Worm (Caenorhabditis elegans) whole organism, mixed stage, embryonic: Measurements from ENCODE around the gene T08G5.15.

Experiments used
- M03D4.4 ChIP-seq: sonication (generic microtip); optimal IDR thresholded peaks from 2 replicates; lab custom pipeline; 2017; ENCODE audit warnings: mild to moderate bottlenecking, missing genetic modification characterization, missing compliant biosample characterization
- blmp-1 ChIP-seq: fragments of 150-350 bp; optimal IDR thresholded peaks from 2 replicates; lab custom pipeline; 2014; ENCODE audit warnings: missing biosample characterization, missing genetic modification characterization
- ceh-39 ChIP-seq: fragments of 150-350 bp; optimal IDR thresholded peaks from 2 replicates; lab custom pipeline; 2014; ENCODE audit warnings: missing biosample characterization, missing genetic modification characterization
- ceh-43 ChIP-seq: fragments of 200-800 bp; sonication (Bioruptor generic); optimal IDR thresholded peaks from 2 replicates; lab custom pipeline; 2018; ENCODE audit warnings: mild to moderate bottlenecking, missing genetic modification characterization, moderate library complexity, missing compliant biosample characterization
- ceh-83 ChIP-seq: fragments of 200-800 bp; sonication (Bioruptor generic); optimal IDR thresholded peaks from 2 replicates; lab custom pipeline; 2018; ENCODE audit warnings: mild to moderate bottlenecking, missing genetic modification characterization, missing compliant biosample characterization
- ces-1 ChIP-seq: fragments of 150-350 bp; optimal IDR thresholded peaks from 2 replicates; lab custom pipeline; 2014; ENCODE audit warnings: missing biosample characterization, missing genetic modification reagents, missing genetic modification characterization
- cnd-1 ChIP-seq: fragments of 200-800 bp; sonication (Bioruptor generic); optimal IDR thresholded peaks from 2 replicates; lab custom pipeline; 2018; ENCODE audit warnings: mild to moderate bottlenecking, missing genetic modification characterization, missing compliant biosample characterization
- drap-1 ChIP-seq: fragments of 200-800 bp; sonication (Bioruptor generic); optimal IDR thresholded peaks from 3 replicates; lab custom pipeline; 2018; ENCODE audit warnings: mild to moderate bottlenecking, missing genetic modification characterization, missing compliant biosample characterization
- elt-1 ChIP-seq: sonication (generic microtip); optimal IDR thresholded peaks from 2 replicates; lab custom pipeline; 2017; ENCODE audit warnings: missing genetic modification characterization, mild to moderate bottlenecking, missing compliant biosample characterization, antibody characterized with exemption, moderate library complexity, borderline replicate concordance; ENCODE audit not compliant: insufficient read depth
- elt-3 ChIP-seq: fragments of 150-350 bp; optimal IDR thresholded peaks from 2 replicates; lab custom pipeline; 2014; ENCODE audit warnings: missing biosample characterization, missing genetic modification characterization
- ham-2 ChIP-seq: fragments of 200-800 bp; sonication (Bioruptor generic); optimal IDR thresholded peaks from 2 replicates; lab custom pipeline; 2018; ENCODE audit warnings: mild to moderate bottlenecking, missing genetic modification characterization, missing compliant biosample characterization
- hlh-1 ChIP-seq: fragments of 150-350 bp; optimal IDR thresholded peaks from 2 replicates; lab custom pipeline; 2014; ENCODE audit warnings: missing biosample characterization, missing genetic modification reagents, missing genetic modification characterization
- lin-13 ChIP-seq: fragments of 150-350 bp; optimal IDR thresholded peaks from 2 replicates; lab custom pipeline; 2014; ENCODE audit warnings: missing biosample characterization, missing genetic modification characterization
- lsy-2 ChIP-seq: fragments of 150-350 bp; optimal IDR thresholded peaks from 2 replicates; lab custom pipeline; 2014; ENCODE audit warnings: missing biosample characterization, missing genetic modification characterization
- mab-5 ChIP-seq: fragments of 150-350 bp; optimal IDR thresholded peaks from 2 replicates; lab custom pipeline; 2014; ENCODE audit warnings: missing biosample characterization, missing genetic modification characterization
- mep-1 ChIP-seq: fragments of 150-350 bp; optimal IDR thresholded peaks from 2 replicates; lab custom pipeline; 2017; ENCODE audit warnings: missing biosample characterization, missing genetic modification reagents, missing genetic modification characterization, inconsistent platforms
- mls-2 ChIP-seq: sonication (generic microtip); optimal IDR thresholded peaks from 2 replicates; lab custom pipeline; 2016; ENCODE audit warnings: mild to moderate bottlenecking, missing genetic modification characterization, moderate library complexity, missing compliant biosample characterization
- nhr-12 ChIP-seq: fragments of 150-350 bp; optimal IDR thresholded peaks from 2 replicates; lab custom pipeline; 2014; ENCODE audit warnings: missing biosample characterization, missing genetic modification characterization
- nhr-2 ChIP-seq: fragments of 150-350 bp; optimal IDR thresholded peaks from 2 replicates; lab custom pipeline; 2014; ENCODE audit warnings: missing biosample characterization, missing genetic modification characterization
- nhr-237 ChIP-seq: fragments of 150-350 bp; optimal IDR thresholded peaks from 2 replicates; lab custom pipeline; 2014; ENCODE audit warnings: missing biosample characterization, missing genetic modification characterization
- nhr-28 ChIP-seq: fragments of 150-350 bp; optimal IDR thresholded peaks from 2 replicates; lab custom pipeline; 2014; ENCODE audit warnings: missing biosample characterization, missing genetic modification characterization
- pha-4 ChIP-seq: fragments of 150-350 bp; optimal IDR thresholded peaks from 2 replicates; lab custom pipeline; 2018; ENCODE audit warnings: missing biosample characterization, missing genetic modification reagents, missing genetic modification characterization
- sem-2 ChIP-seq: fragments of 200-800 bp; sonication (Bioruptor generic); optimal IDR thresholded peaks from 2 replicates; lab custom pipeline; 2018; ENCODE audit warnings: mild to moderate bottlenecking, missing genetic modification characterization, missing compliant biosample characterization
- snpc-4 ChIP-seq: fragments of 150-350 bp; optimal IDR thresholded peaks from 2 replicates; lab custom pipeline; 2014; ENCODE audit warnings: missing biosample characterization, missing genetic modification characterization
- sptf-1 ChIP-seq: sonication (generic microtip); optimal IDR thresholded peaks from 2 replicates; lab custom pipeline; 2017; ENCODE audit warnings: mild to moderate bottlenecking, missing genetic modification characterization, moderate library complexity, missing compliant biosample characterization
- unc-120 ChIP-seq: sonication (generic microtip); optimal IDR thresholded peaks from 2 replicates; lab custom pipeline; 2017; ENCODE audit warnings: missing genetic modification characterization, missing compliant biosample characterization; ENCODE audit not compliant: poor library complexity, severe bottlenecking
- unc-39 ChIP-seq: fragments of 150-350 bp; optimal IDR thresholded peaks from 2 replicates; lab custom pipeline; 2014; ENCODE audit warnings: missing biosample characterization, missing genetic modification characterization
- unc-62 ChIP-seq: fragments of 150-350 bp; optimal IDR thresholded peaks from 2 replicates; lab custom pipeline; 2014; ENCODE audit warnings: missing biosample characterization, missing genetic modification reagents, missing genetic modification characterization
- zip-8 ChIP-seq: fragments of 150-350 bp; optimal IDR thresholded peaks from 2 replicates; lab custom pipeline; 2014; ENCODE audit warnings: missing biosample characterization, missing genetic modification characterization

Gene T08G5.15

DNA sequence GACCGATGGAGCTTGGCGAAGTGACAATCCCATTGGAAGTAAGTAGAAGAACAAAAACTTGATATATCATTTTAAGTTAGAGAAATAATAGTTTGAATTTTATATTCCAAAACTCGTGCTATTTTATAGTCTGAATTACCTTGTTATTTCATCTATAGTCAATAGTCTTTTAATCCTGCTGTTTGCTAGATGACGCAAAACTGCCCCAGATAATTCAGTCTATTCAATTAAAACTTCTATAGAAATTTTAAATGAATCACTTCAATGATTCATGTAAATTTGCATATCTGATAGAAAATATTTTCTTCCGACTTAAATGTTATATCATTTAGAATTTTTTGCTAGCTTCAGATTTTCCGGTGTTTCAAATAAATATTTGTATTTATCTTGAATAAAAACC, at the start of gene T08G5.15:
Gene T08G5.15, minus strand, starts transcription at position 101 of the 400 bp plus-strand sequence.
- no peak for TF ChIP-seq ceh-43 (GFP tag; lab: Kevin White, UChicago)
- no peak for TF ChIP-seq elt-1 (tag; lab: Kevin White, UChicago)
- no peak for TF ChIP-seq zip-8
- TF ChIP-seq ceh-39 (tag; lab: Kevin White, UChicago), result no peak
- TF ChIP-seq ces-1 (GFP tag; lab: Kevin White, UChicago), result no peak

DNA sequence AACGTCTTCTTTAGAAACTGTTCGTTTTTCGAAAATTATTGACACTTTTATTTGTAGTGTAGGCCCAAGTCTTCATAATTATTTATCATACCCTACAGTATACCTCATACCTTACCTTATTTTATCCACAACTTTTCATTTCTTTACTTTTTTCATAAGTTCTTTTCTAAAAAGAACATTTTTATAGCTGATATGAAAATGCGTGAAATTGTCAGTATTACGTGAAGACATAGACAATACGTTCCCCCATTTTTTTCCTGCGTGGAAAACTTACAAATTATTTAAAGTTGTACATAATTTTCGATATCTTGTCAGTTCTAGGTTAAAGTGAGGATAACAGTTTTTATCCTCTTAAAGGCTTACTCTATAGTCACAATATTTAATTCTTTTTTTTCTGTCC, 46.9 kb upstream of the T08G5.15 start:
- TF ChIP-seq blmp-1 (tag; lab: Kevin White, UChicago), result no peak
- no peak for TF ChIP-seq snpc-4
- TF ChIP-seq nhr-2 (tag; lab: Kevin White, UChicago), result no peak
- no peak for TF ChIP-seq ham-2 (GFP tag; lab: Kevin White, UChicago)
- no peak for TF ChIP-seq mls-2
- TF ChIP-seq lsy-2, result no peak
- TF ChIP-seq hlh-1 (tag; lab: Kevin White, UChicago), result no peak
- TF ChIP-seq nhr-12, result no peak
- TF ChIP-seq zip-8, result no peak
- no peak for TF ChIP-seq unc-62
- TF ChIP-seq unc-39 (tag; lab: Kevin White, UChicago), result no peak

DNA sequence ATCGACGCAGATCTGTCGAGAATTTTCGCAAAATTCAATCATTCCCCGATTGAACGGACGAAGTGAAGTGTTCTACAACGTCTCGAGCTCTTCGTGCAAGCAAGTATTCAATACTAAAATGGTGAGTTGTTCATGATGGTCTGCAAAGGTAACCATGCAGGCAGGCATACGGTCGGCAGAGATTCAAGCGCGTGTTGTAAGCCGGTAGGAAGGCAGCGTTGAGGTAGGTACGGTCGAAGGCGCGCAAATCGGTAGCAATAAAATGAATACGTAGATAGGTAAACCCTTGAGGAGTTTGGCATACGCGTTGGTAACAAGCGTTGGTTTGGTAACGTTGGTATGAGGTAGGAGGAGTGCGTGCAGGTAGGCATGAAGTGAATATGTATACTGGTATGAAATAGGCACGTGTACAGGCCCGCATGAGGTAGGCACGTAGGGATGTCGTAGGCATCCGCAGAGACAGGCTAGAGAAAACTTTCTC, 44.9 kb upstream of the T08G5.15 start, which contains the start of gene D1086.17:
Gene D1086.17, plus strand, starts transcription at position 51 of the 481 bp plus-strand sequence.
- TF ChIP-seq snpc-4, result no peak
- TF ChIP-seq mab-5 (tag; lab: Kevin White, UChicago), result no peak
- TF ChIP-seq ceh-83 (GFP tag; lab: Kevin White, UChicago), result no peak
- TF ChIP-seq elt-1 (tag; lab: Kevin White, UChicago), result no peak
- TF ChIP-seq unc-39 (tag; lab: Kevin White, UChicago), result no peak
- no peak for TF ChIP-seq nhr-28
- no peak for TF ChIP-seq blmp-1 (tag; lab: Kevin White, UChicago)
- TF ChIP-seq, all 35 proteins: peak for 0

DNA sequence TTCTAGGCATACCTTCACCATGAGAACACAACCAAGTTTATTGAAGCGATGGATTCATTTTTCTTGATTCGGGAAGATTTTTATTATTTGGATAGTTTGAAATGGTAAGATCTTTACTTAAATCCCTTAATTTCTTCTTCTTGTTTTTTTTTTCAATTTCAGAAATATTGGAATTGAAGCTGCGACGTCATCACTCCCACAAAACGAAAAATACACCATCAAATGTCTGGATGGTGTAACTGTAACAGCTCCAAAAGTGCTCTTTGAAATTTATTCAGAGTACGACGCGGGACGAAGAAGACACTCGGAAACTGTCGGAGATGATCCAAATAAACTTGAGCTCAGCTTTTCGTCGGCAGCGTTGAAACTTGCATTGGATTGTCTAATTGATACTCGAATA, 41.4 kb upstream of the T08G5.15 start, which contains the start of gene D1086.21:
Gene D1086.21, plus strand, starts transcription at position 301 of the 400 bp plus-strand sequence.
- TF ChIP-seq mep-1 (tag; lab: Kevin White, UChicago) (no peak), ceh-83 (GFP tag; lab: Kevin White, UChicago) (no peak), snpc-4 (no peak), drap-1 (GFP tag; lab: Kevin White, UChicago) (no peak), nhr-28 (no peak), nhr-12 (no peak)

DNA sequence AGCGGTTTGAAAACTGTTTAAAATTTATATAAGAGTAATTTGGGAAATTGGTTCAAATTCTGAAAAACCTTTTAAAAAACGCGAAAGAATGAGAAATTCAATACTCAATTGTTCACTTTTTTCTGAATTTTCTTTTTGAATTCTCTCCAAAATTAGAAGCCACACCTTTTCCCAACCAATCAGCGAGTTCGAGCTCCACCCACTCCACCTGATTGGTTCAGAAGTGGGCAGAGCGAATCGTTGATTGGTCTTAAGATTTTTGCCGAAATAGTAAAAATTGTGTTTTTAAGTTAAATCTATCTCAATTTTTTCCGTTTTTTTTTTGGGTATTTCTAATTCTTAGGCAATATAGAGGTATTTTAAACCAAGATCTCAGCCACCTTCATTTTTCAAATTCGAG, 41.0 kb upstream of the T08G5.15 start:
- TF ChIP-seq sem-2 (GFP tag; lab: Kevin White, UChicago), result no peak
- no peak for TF ChIP-seq M03D4.4
- TF ChIP-seq elt-3 (tag; lab: Kevin White, UChicago), result no peak
- no peak for TF ChIP-seq ham-2 (GFP tag; lab: Kevin White, UChicago)
- TF ChIP-seq pha-4, result no peak
- TF ChIP-seq unc-39 (tag; lab: Kevin White, UChicago), result no peak
- TF ChIP-seq ceh-39 (tag; lab: Kevin White, UChicago), result no peak
- no peak for TF ChIP-seq nhr-28
- TF ChIP-seq zip-8, result no peak

DNA sequence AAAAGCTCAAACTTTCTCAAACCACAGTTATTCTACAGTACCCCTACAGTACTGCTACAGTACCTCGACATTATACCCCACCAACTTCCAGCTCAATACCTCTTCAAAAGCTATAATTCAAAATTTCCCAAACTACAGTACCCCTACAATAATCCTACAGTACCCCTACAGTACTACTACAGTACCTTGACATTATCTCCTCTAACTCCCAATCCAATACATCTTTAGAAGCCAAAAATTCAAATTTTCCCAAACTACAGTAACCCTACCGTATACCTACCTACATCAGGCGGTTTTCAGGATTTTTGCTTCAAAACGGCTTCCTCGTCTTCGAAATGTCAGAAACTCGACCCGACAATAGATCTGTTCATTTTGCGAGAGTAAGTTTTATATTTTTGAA, 34.6 kb upstream of the T08G5.15 start, which contains the start of gene F58D12.3:
Gene F58D12.3, plus strand, starts transcription at position 301 of the 400 bp plus-strand sequence.
- TF ChIP-seq ceh-43 (GFP tag; lab: Kevin White, UChicago), result no peak

DNA sequence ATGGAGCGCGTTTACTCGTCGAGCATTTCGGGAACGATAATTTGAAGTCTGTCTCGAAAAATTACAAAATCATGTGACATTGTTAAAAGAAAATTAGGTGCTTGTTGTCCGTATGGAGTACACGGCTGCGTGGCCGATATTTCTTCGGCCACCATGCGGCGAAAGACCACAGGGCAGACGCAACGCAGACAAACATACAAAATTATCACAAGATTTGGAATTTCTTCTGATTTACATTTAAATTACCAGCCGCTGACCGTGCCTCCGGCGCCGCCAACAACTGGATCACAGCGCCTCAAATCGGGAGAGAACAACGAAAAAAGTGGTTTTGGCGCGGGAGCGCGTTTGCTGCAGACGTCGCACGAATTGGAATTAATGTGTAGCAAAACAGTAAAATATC, 32.1 kb upstream of the T08G5.15 start:
- peak; percentile 25 for TF ChIP-seq cnd-1 (tag; lab: Kevin White, UChicago)
- TF ChIP-seq nhr-237 (tag; lab: Kevin White, UChicago), result peak; percentile 38
- peak; percentile 34 for TF ChIP-seq lin-13 (tag; lab: Kevin White, UChicago)
- TF ChIP-seq sptf-1 (tag; lab: Kevin White, UChicago), result peak; percentile 49
- TF ChIP-seq pha-4, result peak; percentile 51
- peak; percentile 26 for TF ChIP-seq lsy-2
- peak; percentile 65 for TF ChIP-seq ces-1 (GFP tag; lab: Kevin White, UChicago)
- TF ChIP-seq unc-120 (tag; lab: Kevin White, UChicago), result peak; percentile 11
